Fruit fly (Drosophila melanogaster) whole organism, embryonic: ENCODE measurements around the gene c12.1.

Source experiments
- Abd-B ChIP-seq: fragments of 200-800 bp; sonication (Bioruptor generic); optimal IDR thresholded peaks from 2 replicates; lab custom pipeline; 2018; ENCODE audit warnings: missing biosample characterization, mild to moderate bottlenecking, missing genetic modification characterization, moderate library complexity
- Blimp-1 ChIP-seq: fragments of 200-800 bp; sonication (Bioruptor generic); optimal IDR thresholded peaks from 3 replicates; lab custom pipeline; 2018; ENCODE audit warnings: missing biosample characterization, missing genetic modification characterization, mild to moderate bottlenecking, moderate library complexity, missing genetic modification reagents
- CG10209 ChIP-seq: fragments of 200-800 bp; sonication (Bioruptor generic); optimal IDR thresholded peaks from 3 replicates; lab custom pipeline; 2017; ENCODE audit warnings: missing biosample characterization, mild to moderate bottlenecking, missing genetic modification characterization, missing genetic modification reagents
- CG11398 ChIP-seq: fragments of 200-800 bp; sonication (Bioruptor generic); optimal IDR thresholded peaks from 2 replicates; lab custom pipeline; 2016; ENCODE audit warnings: missing biosample characterization, missing genetic modification characterization
- CG11456 ChIP-seq: fragments of 200-800 bp; sonication (Bioruptor generic); IDR thresholded peaks from 3 replicates; pipeline ENCODE4 v1.3.6; 2022; ENCODE audit warnings: missing biosample characterization, missing genetic modification characterization
- CG11560 ChIP-seq: fragments of 200-800 bp; sonication (Bioruptor generic); IDR thresholded peaks from 3 replicates; pipeline ENCODE4 v1.3.6; 2022; ENCODE audit warnings: missing biosample characterization, missing genetic modification characterization
- CG12391 ChIP-seq: fragments of 200-800 bp; sonication (Bioruptor generic); optimal IDR thresholded peaks from 3 replicates; lab custom pipeline; 2018; ENCODE audit warnings: missing biosample characterization, mild to moderate bottlenecking, missing genetic modification characterization, moderate library complexity
- CG12769 ChIP-seq: fragments of 200-800 bp; sonication (Bioruptor generic); optimal IDR thresholded peaks from 2 replicates; lab custom pipeline; 2019; ENCODE audit warnings: missing biosample characterization, mild to moderate bottlenecking, missing genetic modification characterization, moderate library complexity
- CG17612 ChIP-seq: fragments of 200-800 bp; sonication (Bioruptor generic); IDR thresholded peaks from 2 replicates; pipeline ENCODE4 v1.3.6; 2022; ENCODE audit warnings: missing biosample characterization, missing genetic modification characterization
- CG18262 ChIP-seq: fragments of 200-800 bp; optimal IDR thresholded peaks from 3 replicates; lab custom pipeline; 2019; ENCODE audit warnings: missing biosample characterization, mild to moderate bottlenecking, missing genetic modification characterization, moderate library complexity
- CG33213 ChIP-seq: fragments of 200-800 bp; sonication (Bioruptor generic); optimal IDR thresholded peaks from 3 replicates; lab custom pipeline; 2016; ENCODE audit warnings: missing biosample characterization, missing genetic modification characterization
- CG3838 ChIP-seq: fragments of 200-800 bp; sonication (Bioruptor generic); optimal IDR thresholded peaks from 3 replicates; lab custom pipeline; 2016; ENCODE audit warnings: missing biosample characterization, missing genetic modification characterization
- CG7963 ChIP-seq: fragments of 200-800 bp; sonication (Bioruptor generic); IDR thresholded peaks from 3 replicates; pipeline ENCODE4 v1.3.6; 2022; ENCODE audit warnings: missing biosample characterization, missing genetic modification characterization; ENCODE audit not compliant: partially characterized antibody
- CG8281 ChIP-seq: fragments of 200-800 bp; sonication (Bioruptor generic); optimal IDR thresholded peaks from 2 replicates; lab custom pipeline; 2018; ENCODE audit warnings: missing biosample characterization, mild to moderate bottlenecking, missing genetic modification characterization, moderate library complexity
- CG9437 ChIP-seq: fragments of 200-800 bp; sonication (Bioruptor generic); optimal IDR thresholded peaks from 2 replicates; lab custom pipeline; 2018; ENCODE audit warnings: missing biosample characterization, mild to moderate bottlenecking, missing genetic modification characterization
- CG9797 ChIP-seq: fragments of 200-800 bp; sonication (Bioruptor generic); optimal IDR thresholded peaks from 3 replicates; lab custom pipeline; 2018; ENCODE audit warnings: missing biosample characterization, mild to moderate bottlenecking, missing genetic modification characterization
- CG9817 ChIP-seq: fragments of 200-800 bp; sonication (Bioruptor generic); optimal IDR thresholded peaks from 2 replicates; lab custom pipeline; 2018; ENCODE audit warnings: missing biosample characterization, mild to moderate bottlenecking, missing genetic modification characterization, moderate library complexity
- D ChIP-seq, 2 experiments: fragments of 200-800 bp in 1 of 2; fragments of >200 bp in 1 of 2; sonication (Bioruptor generic) in 1 of 2; optimal IDR thresholded peaks; 2 replicates in 1 of 2; 3 replicates in 1 of 2; lab custom pipeline; 2017; ENCODE audit warnings: mild to moderate bottlenecking in 1 of 2, missing biosample characterization in 1 of 2, missing genetic modification characterization in 1 of 2, missing genetic modification reagents in 1 of 2
- Dfd ChIP-seq, 2 experiments: fragments of >200 bp; optimal IDR thresholded peaks; 2 replicates each; lab custom pipeline; 2017; ENCODE audit warnings: missing biosample characterization in 2 of 2, missing genetic modification characterization in 2 of 2
- Dip3 ChIP-seq: fragments of 200-800 bp; sonication (Bioruptor generic); optimal IDR thresholded peaks from 3 replicates; lab custom pipeline; 2016; ENCODE audit warnings: missing biosample characterization, missing genetic modification characterization
- Dp ChIP-seq: fragments of 200-800 bp; sonication (Bioruptor generic); optimal IDR thresholded peaks from 2 replicates; lab custom pipeline; 2018; ENCODE audit warnings: missing biosample characterization, mild to moderate bottlenecking, missing genetic modification characterization, moderate library complexity
- E2f2 ChIP-seq: fragments of 200-800 bp; sonication (Bioruptor generic); IDR thresholded peaks from 2 replicates; pipeline ENCODE4 v1.3.6; 2022; ENCODE audit warnings: missing biosample characterization, missing genetic modification characterization
- Fer2 ChIP-seq: fragments of 200-800 bp; sonication (Bioruptor generic); optimal IDR thresholded peaks from 2 replicates; lab custom pipeline; 2018; ENCODE audit warnings: missing biosample characterization, mild to moderate bottlenecking, missing genetic modification characterization, moderate library complexity
- Hmr ChIP-seq: fragments of 200-800 bp; sonication (Bioruptor generic); optimal IDR thresholded peaks from 3 replicates; lab custom pipeline; 2017; ENCODE audit warnings: mild to moderate bottlenecking, missing biosample characterization, missing genetic modification reagents, missing genetic modification characterization
- Hr3 ChIP-seq: fragments of 200-800 bp; sonication (Bioruptor generic); optimal IDR thresholded peaks from 3 replicates; lab custom pipeline; 2016; ENCODE audit warnings: missing biosample characterization, missing genetic modification characterization
- MESR4 ChIP-seq: fragments of 200-800 bp; sonication (Bioruptor generic); optimal IDR thresholded peaks from 2 replicates; lab custom pipeline; 2018; ENCODE audit warnings: missing biosample characterization, mild to moderate bottlenecking, missing genetic modification characterization, moderate library complexity
- Mad ChIP-seq: fragments of 200-800 bp; sonication (Bioruptor generic); optimal IDR thresholded peaks from 2 replicates; lab custom pipeline; 2016; ENCODE audit warnings: missing biosample characterization, missing genetic modification characterization
- Rfx ChIP-seq: fragments of 200-800 bp; sonication (Bioruptor generic); IDR thresholded peaks from 2 replicates; pipeline ENCODE4 v1.3.6; 2022; ENCODE audit warnings: missing biosample characterization, missing genetic modification characterization
- Scr ChIP-seq: fragments of 200-800 bp; sonication (Bioruptor generic); IDR thresholded peaks from 2 replicates; pipeline ENCODE4 v1.3.6; 2022; ENCODE audit warnings: missing biosample characterization, missing genetic modification characterization; ENCODE audit not compliant: partially characterized antibody
- Sry-δ ChIP-seq: fragments of 200-800 bp; sonication (Bioruptor generic); optimal IDR thresholded peaks from 2 replicates; lab custom pipeline; 2016; ENCODE audit warnings: missing biosample characterization, missing genetic modification characterization
- Xbp1 ChIP-seq: fragments of 200-800 bp; sonication (Bioruptor generic); optimal IDR thresholded peaks from 3 replicates; lab custom pipeline; 2016; ENCODE audit warnings: missing biosample characterization, mild to moderate bottlenecking, missing genetic modification characterization
- amos ChIP-seq: fragments of 200-800 bp; sonication (Bioruptor generic); IDR thresholded peaks from 2 replicates; pipeline ENCODE4 v1.3.6; 2022; ENCODE audit warnings: missing biosample characterization, missing genetic modification characterization; ENCODE audit not compliant: partially characterized antibody
- bab2 ChIP-seq: fragments of 200-800 bp; sonication (Bioruptor generic); optimal IDR thresholded peaks from 2 replicates; lab custom pipeline; 2016; ENCODE audit warnings: missing biosample characterization, missing genetic modification characterization
- cato ChIP-seq: fragments of 200-800 bp; sonication (Bioruptor generic); optimal IDR thresholded peaks from 2 replicates; lab custom pipeline; 2016; ENCODE audit warnings: missing biosample characterization, missing genetic modification characterization, borderline replicate concordance
- esg ChIP-seq: fragments of 200-800 bp; sonication (Bioruptor generic); conservative IDR thresholded peaks from 2 replicates; pipeline ENCODE4 v1.3.6; 2022; ENCODE audit warnings: missing biosample characterization, missing genetic modification characterization
- fru ChIP-seq: fragments of >200 bp; optimal IDR thresholded peaks from 2 replicates; lab custom pipeline; 2017
- gcm2 ChIP-seq: fragments of 200-800 bp; sonication (Bioruptor generic); optimal IDR thresholded peaks from 2 replicates; lab custom pipeline; 2016; ENCODE audit warnings: missing biosample characterization, missing genetic modification characterization
- gro ChIP-seq: fragments of 200-800 bp; sonication (Bioruptor generic); optimal IDR thresholded peaks from 2 replicates; lab custom pipeline; 2016; ENCODE audit warnings: missing biosample characterization, missing genetic modification characterization
- h ChIP-seq: fragments of >200 bp; optimal IDR thresholded peaks from 2 replicates; lab custom pipeline; 2017
- inv ChIP-seq: fragments of 200-800 bp; sonication (Bioruptor generic); IDR thresholded peaks from 2 replicates; pipeline ENCODE4 v1.3.6; 2022; ENCODE audit warnings: missing biosample characterization, missing genetic modification characterization; ENCODE audit not compliant: partially characterized antibody
- luna ChIP-seq: fragments of 200-800 bp; sonication (Bioruptor generic); optimal IDR thresholded peaks from 2 replicates; lab custom pipeline; 2016; ENCODE audit warnings: missing biosample characterization, missing genetic modification characterization
- oc ChIP-seq: fragments of 200-800 bp; sonication (Bioruptor generic); optimal IDR thresholded peaks from 2 replicates; lab custom pipeline; 2018; ENCODE audit warnings: missing biosample characterization, mild to moderate bottlenecking, missing genetic modification characterization, moderate library complexity
- pho ChIP-seq: fragments of 200-800 bp; sonication (Bioruptor generic); optimal IDR thresholded peaks from 2 replicates; lab custom pipeline; 2016; ENCODE audit warnings: missing biosample characterization, missing genetic modification characterization
- sd ChIP-seq: fragments of 200-800 bp; sonication (Bioruptor generic); optimal IDR thresholded peaks from 3 replicates; lab custom pipeline; 2018; ENCODE audit warnings: missing biosample characterization, mild to moderate bottlenecking, missing genetic modification characterization, moderate library complexity
- sens ChIP-seq: fragments of 200-800 bp; sonication (Bioruptor generic); peaks from one replicate; lab custom pipeline; 2016; ENCODE audit warnings: missing biosample characterization, missing genetic modification characterization
- stc ChIP-seq: fragments of 200-800 bp; sonication (Bioruptor generic); IDR thresholded peaks from 2 replicates; pipeline ENCODE4 v1.3.6; 2022; ENCODE audit warnings: missing biosample characterization, missing genetic modification characterization
- zen ChIP-seq: fragments of 200-800 bp; sonication (Bioruptor generic); optimal IDR thresholded peaks from 3 replicates; lab custom pipeline; 2018; ENCODE audit warnings: missing biosample characterization, mild to moderate bottlenecking, missing genetic modification characterization, moderate library complexity

Gene c12.1

DNA sequence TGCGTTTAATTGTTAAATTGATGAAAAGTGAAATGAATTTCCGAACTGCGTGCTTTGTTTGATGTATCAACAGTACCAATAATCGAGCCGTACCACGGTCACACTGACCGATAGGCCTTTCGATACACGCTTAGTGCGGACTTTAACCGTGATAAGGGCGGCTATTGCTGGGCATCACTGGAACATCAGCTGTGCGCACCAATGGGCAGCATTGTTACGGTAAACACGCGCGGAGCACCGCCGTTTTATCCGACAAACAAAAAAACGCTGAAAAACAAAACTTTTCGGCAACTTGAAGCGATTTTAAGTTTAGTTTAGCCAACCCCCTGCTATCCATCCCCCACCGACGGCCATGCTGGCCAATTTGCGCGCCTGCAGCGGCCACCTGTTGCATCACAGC is at the start of gene c12.1, which contains the start of gene c12.2 (continued):
- TF ChIP-seq Dp (GFP tag; lab: Kevin White, UChicago) = peak; percentile 55

DNA sequence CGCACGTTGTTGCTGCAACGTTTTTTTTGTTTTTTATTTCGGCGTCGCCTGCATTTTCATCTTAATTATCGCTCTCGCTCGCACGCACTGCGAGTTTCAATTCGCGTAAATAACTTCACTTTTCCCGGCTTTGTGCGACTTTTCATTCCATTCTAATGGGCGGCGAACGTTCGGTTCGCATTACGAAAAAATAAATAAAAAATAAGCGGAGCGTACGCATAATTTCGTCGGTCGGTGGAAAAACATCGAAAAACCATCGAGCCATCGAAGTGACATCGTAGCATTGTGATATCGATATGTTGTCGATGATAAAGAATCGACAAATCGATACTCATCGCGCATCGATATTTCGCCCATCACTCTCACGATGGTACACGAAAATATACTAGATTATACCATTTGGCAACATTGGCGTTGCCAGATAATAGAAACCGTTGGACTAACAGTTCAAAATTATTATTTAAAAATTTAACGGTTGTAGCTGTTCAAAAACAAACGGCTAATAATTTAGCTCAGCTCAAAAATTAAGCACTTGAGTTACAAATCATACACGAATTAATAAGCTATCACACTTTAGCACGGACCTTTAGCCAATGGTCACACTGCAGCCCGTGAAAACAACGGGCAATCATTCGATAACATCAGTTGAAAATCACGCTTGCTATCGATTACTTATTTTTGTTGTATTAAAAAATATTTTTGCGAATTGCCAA is 37.1 kb upstream of the c12.1 start, which contains the start of the genes Zdhhc8 and BCL7-like:
Gene Zdhhc8, minus strand, starts transcription at position 232 of the 713 bp plus-strand sequence.
Gene BCL7-like, plus strand, starts transcription at position 639 of the 713 bp plus-strand sequence.
- TF ChIP-seq Rfx (GFP tag; lab: Robert Waterston, UW) = peak; percentile 48
- TF ChIP-seq oc = no peak
- TF ChIP-seq Hr3 = peak; percentile 41
- TF ChIP-seq Scr (GFP tag; lab: Robert Waterston, UW) = peak; percentile 98
- TF ChIP-seq gcm2 = no peak
- peak; percentile 18 for TF ChIP-seq Dip3 (GFP tag; lab: Kevin White, UChicago)
- TF ChIP-seq Hmr (GFP tag; lab: Kevin White, UChicago) = peak; percentile 63
- peak; percentile 23 for TF ChIP-seq Blimp-1 (GFP tag; lab: Kevin White, UChicago)
- peak; percentile 81 for TF ChIP-seq MESR4 (GFP tag; lab: Kevin White, UChicago)
- peak; percentile 7 for TF ChIP-seq CG10209 (GFP tag; lab: Kevin White, UChicago)
- peak; percentile 64 for TF ChIP-seq CG12391
- TF ChIP-seq Abd-B (GFP tag; lab: Kevin White, UChicago) = peak; percentile 22
- no peak for TF ChIP-seq CG33213 (GFP tag; lab: Kevin White, UChicago)
- 0 out of 3 replicates have a peak, but pooled peaks have one; percentile 53 for TF ChIP-seq CG11456 (GFP tag; lab: Robert Waterston, UW)
- no peak for TF ChIP-seq Dfd (GFP tag; optimal IDR thresholded peaks at IDR 0.05; lab: Kevin White, UChicago)
- peak; percentile 98 for TF ChIP-seq CG7963 (GFP tag; lab: Robert Waterston, UW)
- no peak for TF ChIP-seq sd (tag; lab: Kevin White, UChicago)
- no peak for TF ChIP-seq Fer2 (tag; lab: Kevin White, UChicago)
- peak; percentile 4 for TF ChIP-seq gro (GFP tag; lab: Kevin White, UChicago)
- TF ChIP-seq CG18262 (tag; lab: Kevin White, UChicago) = peak; percentile 28
- TF ChIP-seq zen (tag; lab: Kevin White, UChicago) = peak; percentile 5
- TF ChIP-seq luna (GFP tag; lab: Kevin White, UChicago) = no peak
- no peak for TF ChIP-seq h
- peak; percentile 97 for TF ChIP-seq CG11560 (tag; lab: Robert Waterston, UW)
- no peak for TF ChIP-seq CG11398
- TF ChIP-seq Mad (GFP tag; lab: Kevin White, UChicago) = peak; percentile 20
- TF ChIP-seq Xbp1 (GFP tag; lab: Kevin White, UChicago) = peak; percentile 64
- peak; percentile 39 for TF ChIP-seq bab2 (GFP tag; lab: Kevin White, UChicago)
- peak; percentile 94 for TF ChIP-seq Sry-δ
- no peak for TF ChIP-seq stc (GFP tag; lab: Robert Waterston, UW)
- TF ChIP-seq CG12769 (tag; lab: Kevin White, UChicago) = no peak
- TF ChIP-seq CG17612 = no peak
- TF ChIP-seq inv = peak; percentile 98
- TF ChIP-seq sens (GFP tag; lab: Kevin White, UChicago) = peak; percentile 89
- peak; percentile 1 for TF ChIP-seq CG3838
- TF ChIP-seq E2f2 (GFP tag; lab: Robert Waterston, UW) = peak; percentile 60
- TF ChIP-seq D (optimal IDR thresholded peaks at IDR 0.05; lab: Kevin White, UChicago) = peak; percentile 28
- no peak for TF ChIP-seq D (GFP tag; optimal IDR thresholded peaks at IDR 0.05; lab: Kevin White, UChicago)
- peak; percentile 14 for TF ChIP-seq pho
- no peak for TF ChIP-seq CG8281 (tag; lab: Kevin White, UChicago)
- peak; percentile 99 for TF ChIP-seq amos
- 0 out of 2 replicates have a peak, but pooled peaks have one; percentile 39 for TF ChIP-seq esg (GFP tag; lab: Robert Waterston, UW)
- peak; percentile 41 for TF ChIP-seq CG9817 (tag; lab: Kevin White, UChicago)
- peak; percentile 92 for TF ChIP-seq CG9797 (GFP tag; lab: Kevin White, UChicago)
- TF ChIP-seq fru (lab: Kevin White, UChicago) = no peak
- TF ChIP-seq CG9437 (GFP tag; lab: Kevin White, UChicago) = peak; percentile 2
- TF ChIP-seq cato (GFP tag; lab: Kevin White, UChicago) = peak; percentile 16
